Worm (Caenorhabditis elegans) whole organism, L1 larva: ENCODE measurements around the gene F58B4.5.

Experiments
- C34B4.2 ChIP-seq: sonication (generic microtip); optimal IDR thresholded peaks from 2 replicates; lab custom pipeline; 2017; ENCODE audit warnings: mild to moderate bottlenecking, missing genetic modification characterization, missing compliant biosample characterization
- F16B12.6 ChIP-seq: fragments of 150-350 bp; optimal IDR thresholded peaks from 2 replicates; lab custom pipeline; 2014; ENCODE audit warnings: missing biosample characterization, missing genetic modification characterization
- aly-2 ChIP-seq: fragments of 150-350 bp; optimal IDR thresholded peaks from 2 replicates; lab custom pipeline; 2014; ENCODE audit warnings: missing biosample characterization, missing genetic modification characterization
- efl-1 ChIP-seq, 4 experiments: fragments of 150-350 bp; optimal IDR thresholded peaks in 3 of 4; peaks in 1 of 4; 1 replicate in 1 of 4; 2 replicates in 3 of 4; lab custom pipeline; 2014; ENCODE audit warnings: missing biosample characterization in 2 of 4, missing genetic modification characterization in 2 of 4, missing genetic modification reagents in 2 of 4
- egl-13 ChIP-seq: sonication (generic microtip); optimal IDR thresholded peaks from 2 replicates; lab custom pipeline; 2016; ENCODE audit warnings: missing genotype, missing genetic modification reagents, missing genetic modification characterization, missing compliant biosample characterization
- elt-2 ChIP-seq: sonication (generic microtip); optimal IDR thresholded peaks from 2 replicates; lab custom pipeline; 2016; ENCODE audit warnings: missing genetic modification characterization, mild to moderate bottlenecking, inconsistent platforms, missing compliant biosample characterization, missing genetic modification reagents
- fkh-8 ChIP-seq: sonication (generic microtip); optimal IDR thresholded peaks from 2 replicates; lab custom pipeline; 2016; ENCODE audit warnings: mild to moderate bottlenecking, missing genetic modification characterization, missing compliant biosample characterization
- fos-1 ChIP-seq: fragments of 150-350 bp; optimal IDR thresholded peaks from 2 replicates; lab custom pipeline; 2014; ENCODE audit warnings: missing biosample characterization, missing genetic modification characterization
- irx-1 ChIP-seq: sonication (generic microtip); optimal IDR thresholded peaks from 2 replicates; lab custom pipeline; 2016; ENCODE audit warnings: missing genetic modification characterization, missing compliant biosample characterization
- jun-1 ChIP-seq: fragments of 150-350 bp; optimal IDR thresholded peaks from 2 replicates; lab custom pipeline; 2014; ENCODE audit warnings: missing biosample characterization, missing genetic modification reagents, missing genetic modification characterization
- lin-15B ChIP-seq: fragments of 150-350 bp; sonication (generic microtip); optimal IDR thresholded peaks from 3 replicates; lab custom pipeline; 2014; ENCODE audit warnings: missing biosample characterization, missing genetic modification characterization
- lin-39 ChIP-seq: fragments of 150-350 bp; optimal IDR thresholded peaks from 2 replicates; lab custom pipeline; 2014; ENCODE audit warnings: missing biosample characterization, missing genetic modification reagents, missing genetic modification characterization
- lir-3 ChIP-seq: sonication (generic microtip); optimal IDR thresholded peaks from 2 replicates; lab custom pipeline; 2016; ENCODE audit warnings: mild to moderate bottlenecking, missing genetic modification characterization, moderate library complexity, missing compliant biosample characterization; ENCODE audit not compliant: poor library complexity
- mef-2 ChIP-seq: fragments of 150-350 bp; optimal IDR thresholded peaks from 2 replicates; lab custom pipeline; 2014; ENCODE audit warnings: missing biosample characterization, missing genetic modification characterization
- mep-1 ChIP-seq: fragments of 150-350 bp; optimal IDR thresholded peaks from 2 replicates; lab custom pipeline; 2014; ENCODE audit warnings: missing biosample characterization, missing genetic modification characterization
- nhr-12 ChIP-seq: sonication (generic microtip); optimal IDR thresholded peaks from 2 replicates; lab custom pipeline; 2017; ENCODE audit warnings: missing biosample characterization, missing genetic modification characterization
- nhr-19 ChIP-seq: fragments of 200-800 bp; sonication (Bioruptor generic); conservative IDR thresholded peaks from 2 replicates; pipeline ENCODE4 v1.3.6; 2022; ENCODE audit warnings: missing genetic modification characterization, missing compliant biosample characterization
- nhr-20 ChIP-seq: sonication (generic microtip); optimal IDR thresholded peaks from 2 replicates; lab custom pipeline; 2016; ENCODE audit warnings: mild to moderate bottlenecking, missing genetic modification characterization, missing compliant biosample characterization
- nhr-28 ChIP-seq: fragments of 150-350 bp; optimal IDR thresholded peaks from 2 replicates; lab custom pipeline; 2014; ENCODE audit warnings: missing biosample characterization, missing genetic modification characterization
- nhr-71 ChIP-seq: sonication (generic microtip); optimal IDR thresholded peaks from 2 replicates; lab custom pipeline; 2016; ENCODE audit warnings: mild to moderate bottlenecking, missing genetic modification characterization, moderate library complexity, missing compliant biosample characterization
- nhr-85 ChIP-seq: sonication (generic microtip); peaks from one replicate; lab custom pipeline; 2016; ENCODE audit warnings: missing genetic modification characterization, inconsistent platforms, missing compliant biosample characterization
- pag-3 ChIP-seq: sonication (generic microtip); optimal IDR thresholded peaks from 2 replicates; lab custom pipeline; 2017; ENCODE audit warnings: missing genetic modification characterization, mild to moderate bottlenecking, missing compliant biosample characterization, antibody characterized with exemption, borderline replicate concordance; ENCODE audit not compliant: insufficient read depth
- pqm-1 ChIP-seq: sonication (generic microtip); optimal IDR thresholded peaks from 3 replicates; lab custom pipeline; 2017; ENCODE audit warnings: missing biosample characterization, missing genetic modification characterization
- snpc-4 ChIP-seq: fragments of 150-350 bp; optimal IDR thresholded peaks from 2 replicates; lab custom pipeline; 2014; ENCODE audit warnings: missing biosample characterization, missing genetic modification characterization
- swsn-7 ChIP-seq: sonication (generic microtip); optimal IDR thresholded peaks from 2 replicates; lab custom pipeline; 2016; ENCODE audit warnings: missing genetic modification characterization, missing compliant biosample characterization
- unc-130 ChIP-seq: fragments of 150-350 bp; optimal IDR thresholded peaks from 2 replicates; lab custom pipeline; 2017; ENCODE audit warnings: missing biosample characterization, missing genetic modification characterization, inconsistent platforms
- unc-86 ChIP-seq: sonication (generic microtip); optimal IDR thresholded peaks from 2 replicates; lab custom pipeline; 2016; ENCODE audit warnings: missing genetic modification characterization, missing compliant biosample characterization
- unc-98 ChIP-seq: fragments of 200-800 bp; sonication (Bioruptor generic); IDR thresholded peaks from 2 replicates; pipeline ENCODE4 v1.3.6; 2022; ENCODE audit warnings: missing genetic modification characterization, missing compliant biosample characterization
- vab-15 ChIP-seq: sonication (generic microtip); optimal IDR thresholded peaks from 2 replicates; lab custom pipeline; 2017; ENCODE audit warnings: missing genotype, mild to moderate bottlenecking, missing genetic modification characterization, missing compliant biosample characterization
- zag-1 ChIP-seq: fragments of 150-350 bp; optimal IDR thresholded peaks from 2 replicates; lab custom pipeline; 2014; ENCODE audit warnings: missing biosample characterization, missing genetic modification characterization
- ztf-11 ChIP-seq, 2 experiments: sonication (generic microtip); optimal IDR thresholded peaks; 2 replicates each; lab custom pipeline; 2016 to 2017; ENCODE audit warnings: missing genetic modification characterization in 2 of 2, missing biosample characterization in 1 of 2, missing compliant biosample characterization in 1 of 2

Gene F58B4.5

DNA sequence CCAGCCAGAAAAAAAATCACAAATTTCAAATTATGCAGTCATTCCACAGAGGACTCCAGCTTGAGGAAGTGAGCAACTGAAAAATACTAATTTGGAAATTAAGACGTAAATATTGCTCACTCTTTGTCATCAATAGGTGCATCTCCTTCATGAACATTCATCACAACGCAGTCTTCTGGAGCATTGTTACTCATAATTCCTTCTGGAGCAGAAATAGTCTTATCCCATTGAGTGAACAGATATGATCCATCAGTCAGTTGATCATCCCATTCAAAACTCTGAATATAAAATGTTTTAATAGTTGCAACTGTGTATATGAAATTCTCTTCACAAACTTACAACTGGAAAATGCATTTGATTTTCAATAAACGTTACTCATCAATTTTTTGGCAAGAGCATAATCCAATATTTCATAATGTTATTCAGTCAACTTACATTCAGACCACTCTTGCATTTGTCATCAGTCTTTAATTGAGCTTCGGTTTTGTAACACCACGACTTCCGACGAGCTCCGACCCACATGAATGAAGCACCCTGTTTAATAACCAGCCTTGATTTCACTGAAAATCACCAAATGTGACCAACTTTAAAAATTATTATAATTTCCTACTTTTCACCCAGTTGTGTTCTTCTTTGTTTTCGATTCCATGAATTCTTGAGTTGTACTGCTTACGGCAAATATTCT is 21.1 kb downstream of the F58B4.5 start (continued):
- TF ChIP-seq nhr-20 (peak; percentile 41), mep-1 (no peak), lir-3 (peak; percentile 50), snpc-4 (no peak), fos-1 (tag; lab: Kevin White, UChicago) (no peak), fkh-8 (tag; lab: Kevin White, UChicago) (no peak), aly-2 (tag; lab: Kevin White, UChicago) (no peak), lin-39 (tag; lab: Kevin White, UChicago) (no peak), C34B4.2 (tag; lab: Kevin White, UChicago) (no peak), efl-1 (optimal IDR thresholded peaks at IDR 0.05; lab: Kevin White, UChicago) (peak in 1 of 2 experiments; percentile 4), efl-1 (GFP tag; optimal IDR thresholded peaks at IDR 0.05 in 1 of 2; lab: Kevin White, UChicago) (peak in 1 of 2 experiments; percentile 80), pqm-1 (tag; lab: Kevin White, UChicago) (no peak), unc-86 (tag; lab: Kevin White, UChicago) (no peak), lin-15B (no peak), nhr-71 (peak; percentile 67), zag-1 (tag; lab: Kevin White, UChicago) (no peak), elt-2 (tag; lab: Kevin White, UChicago) (no peak), irx-1 (no peak), ztf-11 (tag; optimal IDR thresholded peaks at IDR 0.05; lab: Kevin White, UChicago) (no peak), nhr-85 (peak; percentile 51), nhr-12 (tag; lab: Kevin White, UChicago) (no peak), jun-1 (tag; lab: Kevin White, UChicago) (no peak)

DNA sequence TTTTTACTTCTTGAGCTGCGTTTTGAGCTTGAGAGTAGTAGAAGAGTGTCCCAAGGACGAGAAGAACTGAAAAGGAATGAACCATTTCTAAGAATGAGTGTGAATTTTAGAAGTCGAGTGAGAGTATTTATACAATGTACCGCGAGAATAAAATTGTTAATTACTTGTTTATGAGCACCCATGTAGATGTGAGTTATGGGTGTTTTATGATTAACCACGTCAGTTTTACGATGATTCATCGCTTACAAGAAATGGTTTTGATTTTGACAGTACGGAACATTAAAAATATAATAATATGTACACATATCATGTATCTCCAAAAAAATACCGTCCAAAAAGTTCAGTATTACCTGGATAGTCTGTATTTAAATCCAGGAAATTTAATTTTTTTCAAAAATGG is 21.8 kb downstream of the F58B4.5 start, which contains the start of gene clec-221:
clec-221 (minus strand) TSS at position 101 of the 400 bp plus-strand sequence.
- no peak for TF ChIP-seq nhr-19 (GFP tag; lab: Robert Waterston, UW)

ce11 chrV:10954832-10955231 is 22.3 kb downstream of the F58B4.5 start, which contains the start of gene F17C11.6:
Gene F17C11.6, plus strand, starts transcription at chrV:10955121.
- TF ChIP-seq unc-98 (GFP tag; lab: Robert Waterston, UW), result no peak
- TF ChIP-seq nhr-19 (GFP tag; lab: Robert Waterston, UW), result no peak
- TF ChIP-seq vab-15 (tag; lab: Kevin White, UChicago), result no peak
- TF ChIP-seq zag-1 (tag; lab: Kevin White, UChicago), result no peak
- TF ChIP-seq lin-15B, result no peak
- TF ChIP-seq swsn-7 (tag; lab: Kevin White, UChicago), result no peak
- no peak for TF ChIP-seq pag-3

DNA sequence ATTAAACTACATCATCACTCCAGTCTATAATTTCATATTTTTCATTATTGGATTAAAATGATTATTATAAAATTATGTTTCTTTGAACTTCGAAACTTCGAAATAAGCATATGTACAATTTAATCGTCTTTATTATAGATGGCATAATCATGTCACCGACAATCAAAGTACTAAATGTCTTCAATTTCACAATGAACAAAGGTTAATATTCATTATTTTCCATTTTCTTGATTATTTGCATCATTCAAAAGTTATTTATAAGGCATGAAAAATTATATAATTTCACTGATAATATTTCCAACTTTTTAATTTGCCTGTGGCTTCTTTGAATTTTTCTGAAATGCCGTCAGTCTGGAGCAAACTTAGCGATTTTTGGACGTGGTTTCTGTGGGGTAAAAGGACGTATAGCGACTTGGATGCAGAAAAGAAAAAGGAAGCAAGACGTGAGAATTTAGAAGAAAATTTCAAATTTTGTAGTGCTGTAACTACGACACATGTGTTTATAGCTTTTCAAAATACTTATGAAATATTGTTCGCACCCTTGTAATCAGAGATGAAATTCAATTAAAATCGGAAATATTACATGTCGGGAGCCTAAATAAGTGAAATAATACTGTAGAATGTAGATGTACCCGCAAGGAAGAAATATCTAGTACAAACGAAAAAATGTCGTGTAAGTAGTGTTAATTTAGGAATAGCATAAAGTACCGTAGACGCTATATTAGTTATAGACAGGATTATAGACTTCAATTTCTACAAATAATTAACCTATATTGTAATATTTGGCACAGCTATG is 23.4 kb downstream of the F58B4.5 start, which contains the start of gene F17C11.13:
F17C11.13 (plus strand) TSS at position 243 of the 796 bp plus-strand sequence.
- TF ChIP-seq egl-13, result no peak
- TF ChIP-seq mef-2 (tag; lab: Kevin White, UChicago), result no peak
- TF ChIP-seq elt-2 (tag; lab: Kevin White, UChicago), result peak; percentile 11
- no peak for TF ChIP-seq unc-130 (tag; lab: Kevin White, UChicago)
- no peak for TF ChIP-seq fkh-8 (tag; lab: Kevin White, UChicago)
- TF ChIP-seq nhr-28 (tag; lab: Kevin White, UChicago), result no peak
- no peak for TF ChIP-seq F16B12.6
- TF ChIP-seq efl-1 (optimal IDR thresholded peaks at IDR 0.05; lab: Kevin White, UChicago), result no peak
- peak in 1 of 2 experiments; percentile 34 for TF ChIP-seq efl-1 (GFP tag; optimal IDR thresholded peaks at IDR 0.05 in 1 of 2; lab: Kevin White, UChicago)
